Fruit fly (Drosophila melanogaster) whole organism, adult: ENCODE results near the gene CG12818.
A peak's percentile ranks its signal among the peaks of the same experiment; 100 is the strongest.

Experiments
- CG11617 ChIP-seq: fragments of 200-800 bp; sonication (Bioruptor generic); optimal IDR thresholded peaks from 2 replicates; lab custom pipeline; 2017; ENCODE audit warnings: mild to moderate bottlenecking, missing biosample characterization, missing genetic modification reagents, missing genetic modification characterization
- CG12768 ChIP-seq: fragments of 200-800 bp; sonication (Bioruptor generic); optimal IDR thresholded peaks from 2 replicates; lab custom pipeline; 2017; ENCODE audit warnings: missing biosample characterization, missing genetic modification characterization, mild to moderate bottlenecking, moderate library complexity, missing genetic modification reagents
- CG14711 ChIP-seq: fragments of 200-800 bp; sonication (Bioruptor generic); optimal IDR thresholded peaks from 2 replicates; lab custom pipeline; 2018; ENCODE audit warnings: missing biosample characterization, mild to moderate bottlenecking, missing genetic modification characterization, moderate library complexity
- CG1620 ChIP-seq: fragments of 200-800 bp; sonication (Bioruptor generic); optimal IDR thresholded peaks from 2 replicates; lab custom pipeline; 2016; ENCODE audit warnings: missing biosample characterization, missing genetic modification characterization
- CG33017 ChIP-seq: fragments of 200-800 bp; sonication (Bioruptor generic); optimal IDR thresholded peaks from 2 replicates; lab custom pipeline; 2018; ENCODE audit warnings: missing biosample characterization, mild to moderate bottlenecking, missing genetic modification characterization, moderate library complexity
- CG5204 ChIP-seq: fragments of 200-800 bp; sonication (Bioruptor generic); optimal IDR thresholded peaks from 2 replicates; lab custom pipeline; 2016; ENCODE audit warnings: missing biosample characterization, missing genetic modification characterization
- CG7045 ChIP-seq: fragments of 200-800 bp; sonication (Bioruptor generic); optimal IDR thresholded peaks from 2 replicates; lab custom pipeline; 2017; ENCODE audit warnings: missing biosample characterization, mild to moderate bottlenecking, missing genetic modification characterization
- CG7101 ChIP-seq: fragments of 200-800 bp; sonication (Bioruptor generic); optimal IDR thresholded peaks from 2 replicates; lab custom pipeline; 2018; ENCODE audit warnings: missing biosample characterization, mild to moderate bottlenecking, missing genetic modification characterization, moderate library complexity
- Clk ChIP-seq: fragments of 200-800 bp; sonication (Bioruptor generic); optimal IDR thresholded peaks from 2 replicates; lab custom pipeline; 2017; ENCODE audit warnings: missing biosample characterization, missing genetic modification characterization
- Crg-1 ChIP-seq: fragments of 200-800 bp; sonication (Bioruptor generic); optimal IDR thresholded peaks from 2 replicates; lab custom pipeline; 2016; ENCODE audit warnings: missing biosample characterization, missing genetic modification characterization
- Hr96 ChIP-seq: fragments of 200-800 bp; sonication (Bioruptor generic); optimal IDR thresholded peaks from 2 replicates; lab custom pipeline; 2016; ENCODE audit warnings: missing biosample characterization, missing genetic modification characterization
- Mnt ChIP-seq: fragments of 200-800 bp; sonication (Bioruptor generic); optimal IDR thresholded peaks from 2 replicates; lab custom pipeline; 2016; ENCODE audit warnings: missing biosample characterization, mild to moderate bottlenecking, missing genetic modification characterization
- bab1 ChIP-seq: fragments of 200-800 bp; sonication (Bioruptor generic); optimal IDR thresholded peaks from 3 replicates; lab custom pipeline; 2019; ENCODE audit warnings: missing biosample characterization, mild to moderate bottlenecking, missing genetic modification characterization, moderate library complexity
- cic ChIP-seq: fragments of 200-800 bp; sonication (Bioruptor generic); optimal IDR thresholded peaks from 2 replicates; lab custom pipeline; 2017; ENCODE audit warnings: missing biosample characterization, mild to moderate bottlenecking, missing genetic modification characterization, moderate library complexity
- cnc ChIP-seq, 2 experiments: fragments of >200 bp; optimal IDR thresholded peaks; 2 replicates each; lab custom pipeline; 2017
- kay ChIP-seq: fragments of 200-800 bp; sonication (Bioruptor generic); peaks from one replicate; lab custom pipeline; 2016; ENCODE audit warnings: missing biosample characterization, missing genetic modification characterization, borderline replicate concordance
- ovo ChIP-seq: fragments of 200-800 bp; sonication (Bioruptor generic); optimal IDR thresholded peaks from 2 replicates; lab custom pipeline; 2016; ENCODE audit warnings: missing biosample characterization, missing genetic modification characterization
- pad ChIP-seq: fragments of 200-800 bp; sonication (Bioruptor generic); optimal IDR thresholded peaks from 3 replicates; lab custom pipeline; 2017; ENCODE audit warnings: missing biosample characterization, missing genetic modification characterization, mild to moderate bottlenecking, moderate library complexity, missing genetic modification reagents
- tj ChIP-seq: fragments of 200-800 bp; sonication (Bioruptor generic); optimal IDR thresholded peaks from 3 replicates; lab custom pipeline; 2017; ENCODE audit warnings: missing biosample characterization, mild to moderate bottlenecking, missing genetic modification characterization, moderate library complexity
- toe ChIP-seq: fragments of 200-800 bp; sonication (Bioruptor generic); optimal IDR thresholded peaks from 2 replicates; lab custom pipeline; 2016; ENCODE audit warnings: missing biosample characterization, missing genetic modification characterization

The CG12818 gene

dm6 chr3R:10330734-10331642 is at the start of gene CG12818, which contains the start of gene Bruce:
Gene CG12818, plus strand, starts transcription at chr3R:10331581.
Gene Bruce, minus strand, starts transcription at chr3R:10331353.
- no peak for TF ChIP-seq ovo
- peak; percentile 29 for TF ChIP-seq pad (GFP tag; lab: Kevin White, UChicago)
- no peak for TF ChIP-seq CG5204 (GFP tag; lab: Kevin White, UChicago)
- no peak for TF ChIP-seq toe (GFP tag; lab: Kevin White, UChicago)
- TF ChIP-seq CG7101 (tag; lab: Kevin White, UChicago) = peak; percentile 20
- no peak for TF ChIP-seq kay
- no peak for TF ChIP-seq Clk (GFP tag; lab: Kevin White, UChicago)
- TF ChIP-seq Hr96 = no peak
- no peak for TF ChIP-seq CG14711 (tag; lab: Kevin White, UChicago)
- TF ChIP-seq bab1 (GFP tag; lab: Kevin White, UChicago) = no peak
- peak; percentile 11 for TF ChIP-seq CG11617 (GFP tag; lab: Kevin White, UChicago)
- TF ChIP-seq CG7045 (GFP tag; lab: Kevin White, UChicago) = peak; percentile 44
- TF ChIP-seq cic (GFP tag; lab: Kevin White, UChicago) = no peak
- peak; percentile 40 for TF ChIP-seq tj (GFP tag; lab: Kevin White, UChicago)
- TF ChIP-seq Crg-1 (GFP tag; lab: Kevin White, UChicago) = peak; percentile 20
- TF ChIP-seq CG12768 = peak; percentile 36
- TF ChIP-seq cnc (optimal IDR thresholded peaks at IDR 0.05; lab: Kevin White, UChicago) = no peak
- TF ChIP-seq CG33017 = no peak
- no peak for TF ChIP-seq CG1620 (GFP tag; lab: Kevin White, UChicago)
- peak; percentile 34 for TF ChIP-seq Mnt (GFP tag; lab: Kevin White, UChicago)

dm6 chr3R:10282077-10282476 is 49.3 kb upstream of the CG12818 start:
- TF ChIP-seq Hr96 (no peak), kay (peak; percentile 5), CG5204 (GFP tag; lab: Kevin White, UChicago) (no peak), Clk (GFP tag; lab: Kevin White, UChicago) (no peak), CG12768 (no peak), ovo (no peak), bab1 (GFP tag; lab: Kevin White, UChicago) (no peak), tj (GFP tag; lab: Kevin White, UChicago) (peak; percentile 2), CG11617 (GFP tag; lab: Kevin White, UChicago) (no peak), Mnt (GFP tag; lab: Kevin White, UChicago) (no peak), pad (GFP tag; lab: Kevin White, UChicago) (no peak), cic (GFP tag; lab: Kevin White, UChicago) (no peak)

dm6 chr3R:10283114-10283513 is 48.3 kb upstream of the CG12818 start:
- no peak for TF ChIP-seq CG1620 (GFP tag; lab: Kevin White, UChicago)
- TF ChIP-seq tj (GFP tag; lab: Kevin White, UChicago) = no peak
- TF ChIP-seq CG14711 (tag; lab: Kevin White, UChicago) = no peak
- TF ChIP-seq Crg-1 (GFP tag; lab: Kevin White, UChicago) = no peak

- peak; percentile 1 for TF ChIP-seq kay
- no peak for TF ChIP-seq bab1 (GFP tag; lab: Kevin White, UChicago)
Measured at dm6 chr3R:10284169-10284568, 47.2 kb upstream of the CG12818 start.

- TF ChIP-seq cnc (optimal IDR thresholded peaks at IDR 0.05; lab: Kevin White, UChicago) = no peak
- no peak for TF ChIP-seq Mnt (GFP tag; lab: Kevin White, UChicago)
- TF ChIP-seq bab1 (GFP tag; lab: Kevin White, UChicago) = no peak
- peak; percentile 9 for TF ChIP-seq CG33017
- TF ChIP-seq CG14711 (tag; lab: Kevin White, UChicago) = no peak
- no peak for TF ChIP-seq CG5204 (GFP tag; lab: Kevin White, UChicago)
- TF ChIP-seq Clk (GFP tag; lab: Kevin White, UChicago) = no peak
- no peak for TF ChIP-seq cic (GFP tag; lab: Kevin White, UChicago)
- no peak for TF ChIP-seq kay
- peak; percentile 47 for TF ChIP-seq CG1620 (GFP tag; lab: Kevin White, UChicago)
- no peak for TF ChIP-seq ovo
- peak; percentile 3 for TF ChIP-seq CG7101 (tag; lab: Kevin White, UChicago)
- TF ChIP-seq tj (GFP tag; lab: Kevin White, UChicago) = no peak
- TF ChIP-seq toe (GFP tag; lab: Kevin White, UChicago) = no peak
- TF ChIP-seq Hr96 = peak; percentile 51
- peak; percentile 57 for TF ChIP-seq CG12768
- peak; percentile 19 for TF ChIP-seq Crg-1 (GFP tag; lab: Kevin White, UChicago)
- TF ChIP-seq CG11617 (GFP tag; lab: Kevin White, UChicago) = peak; percentile 41
- TF ChIP-seq CG7045 (GFP tag; lab: Kevin White, UChicago) = no peak
- peak; percentile 92 for TF ChIP-seq pad (GFP tag; lab: Kevin White, UChicago)
Measured at dm6 chr3R:10311076-10311744, 20.2 kb upstream of the CG12818 start, which contains the start of gene CG6293. Gene CG6293, minus strand, starts transcription at chr3R:10311613.

dm6 chr3R:10311745-10312088 is 19.7 kb upstream of the CG12818 start:
- no peak for TF ChIP-seq bab1 (GFP tag; lab: Kevin White, UChicago)
- no peak for TF ChIP-seq Crg-1 (GFP tag; lab: Kevin White, UChicago)
- peak; percentile 60 for TF ChIP-seq tj (GFP tag; lab: Kevin White, UChicago)
- peak; percentile 41 for TF ChIP-seq CG7045 (GFP tag; lab: Kevin White, UChicago)
- TF ChIP-seq CG11617 (GFP tag; lab: Kevin White, UChicago) = peak; percentile 20
- peak; percentile 38 for TF ChIP-seq CG14711 (tag; lab: Kevin White, UChicago)
- no peak for TF ChIP-seq cic (GFP tag; lab: Kevin White, UChicago)
